Worm (Caenorhabditis elegans) whole organism, midembryonic: Measurements from ENCODE around the gene ilys-5.

Source experiments
- klf-2 ChIP-seq: fragments of 200-800 bp; sonication (Bioruptor generic); conservative IDR thresholded peaks from 2 replicates; pipeline ENCODE4 v1.3.6; 2022; ENCODE audit warnings: missing genetic modification reagents, missing genetic modification characterization, missing compliant biosample characterization
- tab-1 ChIP-seq: fragments of 200-800 bp; sonication (Bioruptor generic); IDR thresholded peaks from 2 replicates; pipeline ENCODE4 v1.3.6; 2022; ENCODE audit warnings: missing genetic modification characterization, missing compliant biosample characterization

DNA sequence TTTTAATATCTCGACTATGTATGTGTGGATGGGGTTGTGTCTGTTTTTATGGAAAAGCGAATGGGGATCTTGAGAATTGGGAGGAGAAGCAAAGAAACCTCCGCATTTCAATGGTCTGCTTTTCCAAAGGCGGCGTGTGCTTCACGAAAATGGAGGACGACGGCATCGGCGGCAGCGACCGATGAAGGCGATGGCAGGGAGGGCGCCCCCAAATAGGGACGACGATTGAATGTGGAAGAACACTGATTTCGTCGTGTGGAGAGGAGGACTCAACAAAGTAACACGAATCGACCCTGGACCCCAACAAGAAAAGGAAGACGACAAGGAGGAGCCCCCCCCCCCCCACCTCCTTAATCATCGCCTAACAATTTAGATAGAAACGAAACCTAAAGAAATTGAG lies 36.3 kb upstream of the ilys-5 start:
- TF ChIP-seq klf-2 (no peak), tab-1 (GFP tag; lab: Robert Waterston, UW) (no peak)
